Fruit fly (Drosophila melanogaster) whole organism, embryonic: ENCODE measurements around the gene CG7987.

Experiments
- CG10959 ChIP-seq: fragments of 200-800 bp; sonication (Bioruptor generic); IDR thresholded peaks from 2 replicates; pipeline ENCODE4 v1.3.6; 2022; ENCODE audit warnings: missing biosample characterization, missing genetic modification characterization
- CG11093 ChIP-seq: fragments of 200-800 bp; sonication (Bioruptor generic); IDR thresholded peaks from 3 replicates; pipeline ENCODE4 v1.3.6; 2022; ENCODE audit warnings: missing biosample characterization, missing genetic modification characterization
- CG14667 ChIP-seq: fragments of 200-800 bp; sonication (Bioruptor generic); IDR thresholded peaks from 2 replicates; pipeline ENCODE4 v1.3.6; 2022; ENCODE audit warnings: missing biosample characterization, missing genetic modification characterization
- CG1602 ChIP-seq: fragments of 200-800 bp; sonication (Bioruptor generic); optimal IDR thresholded peaks from 3 replicates; lab custom pipeline; 2016; ENCODE audit warnings: missing biosample characterization, missing genetic modification characterization
- CG16863 ChIP-seq: fragments of 200-800 bp; sonication (Bioruptor generic); optimal IDR thresholded peaks from 3 replicates; lab custom pipeline; 2016; ENCODE audit warnings: missing biosample characterization, missing genetic modification characterization
- CG17361 ChIP-seq: fragments of 200-800 bp; sonication (Bioruptor generic); IDR thresholded peaks from 3 replicates; pipeline ENCODE4 v1.3.6; 2022; ENCODE audit warnings: missing biosample characterization, missing genetic modification characterization
- CG17568 ChIP-seq: fragments of 200-800 bp; sonication (Bioruptor generic); optimal IDR thresholded peaks from 2 replicates; lab custom pipeline; 2018; ENCODE audit warnings: missing biosample characterization, mild to moderate bottlenecking, missing genetic modification characterization, moderate library complexity
- CG3065 ChIP-seq: fragments of 200-800 bp; sonication (Bioruptor generic); optimal IDR thresholded peaks from 2 replicates; lab custom pipeline; 2016; ENCODE audit warnings: missing biosample characterization, missing genetic modification characterization
- CG33213 ChIP-seq: fragments of 200-800 bp; sonication (Bioruptor generic); optimal IDR thresholded peaks from 3 replicates; lab custom pipeline; 2016; ENCODE audit warnings: missing biosample characterization, missing genetic modification characterization
- CG42726 ChIP-seq: fragments of 200-800 bp; sonication (Bioruptor generic); IDR thresholded peaks from 2 replicates; pipeline ENCODE4 v1.3.6; 2022; ENCODE audit warnings: missing biosample characterization, missing genetic modification characterization; ENCODE audit not compliant: partially characterized antibody
- CG4404 ChIP-seq: fragments of 200-800 bp; sonication (Bioruptor generic); IDR thresholded peaks from 2 replicates; pipeline ENCODE4 v1.3.6; 2022; ENCODE audit warnings: missing biosample characterization, missing genetic modification characterization
- CG4617 ChIP-seq: fragments of 200-800 bp; sonication (Bioruptor generic); optimal IDR thresholded peaks from 3 replicates; lab custom pipeline; 2016; ENCODE audit warnings: missing biosample characterization, missing genetic modification characterization, borderline replicate concordance
- CG4730 ChIP-seq: fragments of 200-800 bp; sonication (Bioruptor generic); IDR thresholded peaks from 2 replicates; pipeline ENCODE4 v1.3.6; 2022; ENCODE audit warnings: missing biosample characterization, missing genetic modification characterization
- CG5953 ChIP-seq: fragments of 200-800 bp; sonication (Bioruptor generic); IDR thresholded peaks from 2 replicates; pipeline ENCODE4 v1.3.6; 2022; ENCODE audit warnings: missing biosample characterization, missing genetic modification characterization
- CG8089 ChIP-seq: fragments of 200-800 bp; sonication (Bioruptor generic); optimal IDR thresholded peaks from 3 replicates; lab custom pipeline; 2016; ENCODE audit warnings: missing biosample characterization, missing genetic modification characterization
- CG8765 ChIP-seq: fragments of 200-800 bp; sonication (Bioruptor generic); IDR thresholded peaks from 2 replicates; pipeline ENCODE4 v1.3.6; 2022; ENCODE audit warnings: missing biosample characterization, missing genetic modification characterization
- CG9215 ChIP-seq: fragments of 200-800 bp; sonication (Bioruptor generic); IDR thresholded peaks from 2 replicates; pipeline ENCODE4 v1.3.6; 2022; ENCODE audit warnings: missing biosample characterization, missing genetic modification characterization
- CG9727 ChIP-seq: fragments of 200-800 bp; sonication (Bioruptor generic); optimal IDR thresholded peaks from 3 replicates; lab custom pipeline; 2017; ENCODE audit warnings: missing biosample characterization, mild to moderate bottlenecking, missing genetic modification characterization
- CG9876 ChIP-seq: fragments of 200-800 bp; sonication (Bioruptor generic); optimal IDR thresholded peaks from 2 replicates; lab custom pipeline; 2016; ENCODE audit warnings: missing biosample characterization, missing genetic modification characterization
- Camta ChIP-seq: fragments of 200-800 bp; sonication (Bioruptor generic); optimal IDR thresholded peaks from 2 replicates; lab custom pipeline; 2016; ENCODE audit warnings: missing biosample characterization, missing genetic modification characterization
- E2f2 ChIP-seq: fragments of 200-800 bp; sonication (Bioruptor generic); IDR thresholded peaks from 2 replicates; pipeline ENCODE4 v1.3.6; 2022; ENCODE audit warnings: missing biosample characterization, missing genetic modification characterization
- ERR ChIP-seq: fragments of 200-800 bp; sonication (Bioruptor generic); optimal IDR thresholded peaks from 2 replicates; lab custom pipeline; 2016; ENCODE audit warnings: missing biosample characterization, missing genetic modification characterization
- Ets97D ChIP-seq: fragments of 200-800 bp; sonication (Bioruptor generic); optimal IDR thresholded peaks from 3 replicates; lab custom pipeline; 2016; ENCODE audit warnings: missing biosample characterization, missing genetic modification characterization
- Hey ChIP-seq: fragments of 200-800 bp; sonication (Bioruptor generic); optimal IDR thresholded peaks from 3 replicates; lab custom pipeline; 2018; ENCODE audit warnings: missing biosample characterization, mild to moderate bottlenecking, missing genetic modification characterization
- Hr3 ChIP-seq: fragments of 200-800 bp; sonication (Bioruptor generic); optimal IDR thresholded peaks from 3 replicates; lab custom pipeline; 2016; ENCODE audit warnings: missing biosample characterization, missing genetic modification characterization
- Med ChIP-seq: fragments of 200-800 bp; sonication (Bioruptor generic); peaks from one replicate; lab custom pipeline; 2016; ENCODE audit warnings: missing biosample characterization, missing genetic modification characterization, mild to moderate bottlenecking, inconsistent platforms, moderate library complexity
- Myb ChIP-seq: fragments of 200-800 bp; sonication (Bioruptor generic); optimal IDR thresholded peaks from 2 replicates; lab custom pipeline; 2016; ENCODE audit warnings: missing biosample characterization, missing genetic modification characterization
- PHDP ChIP-seq: fragments of 200-800 bp; sonication (Bioruptor generic); optimal IDR thresholded peaks from 3 replicates; lab custom pipeline; 2018; ENCODE audit warnings: missing biosample characterization, mild to moderate bottlenecking, missing genetic modification characterization, moderate library complexity
- Scr ChIP-seq: fragments of 200-800 bp; sonication (Bioruptor generic); IDR thresholded peaks from 2 replicates; pipeline ENCODE4 v1.3.6; 2022; ENCODE audit warnings: missing biosample characterization, missing genetic modification characterization; ENCODE audit not compliant: partially characterized antibody
- Trl ChIP-seq, 3 experiments: fragments of >200 bp in 2 of 3; fragments of 200-800 bp in 1 of 3; sonication (Bioruptor generic) in 1 of 3; optimal IDR thresholded peaks; 2 replicates in 1 of 3; 3 replicates in 2 of 3; lab custom pipeline; 2016 to 2017; ENCODE audit warnings: missing biosample characterization in 1 of 3, missing genetic modification characterization in 1 of 3
- ab ChIP-seq: fragments of 200-800 bp; sonication (Bioruptor generic); optimal IDR thresholded peaks from 2 replicates; lab custom pipeline; 2016; ENCODE audit warnings: missing biosample characterization, missing genetic modification characterization
- ac ChIP-seq: fragments of 200-800 bp; sonication (Bioruptor generic); optimal IDR thresholded peaks from 3 replicates; lab custom pipeline; 2017; ENCODE audit warnings: missing biosample characterization, mild to moderate bottlenecking, missing genetic modification characterization
- bcd ChIP-seq: fragments of 200-800 bp; sonication (Bioruptor generic); optimal IDR thresholded peaks from 2 replicates; lab custom pipeline; 2017; ENCODE audit warnings: missing biosample characterization, mild to moderate bottlenecking, missing genetic modification characterization
- bsh ChIP-seq, 2 experiments: fragments of 200-800 bp; sonication (Bioruptor generic); optimal IDR thresholded peaks; 2 replicates each; lab custom pipeline; 2017 to 2018; ENCODE audit warnings: mild to moderate bottlenecking in 2 of 2, missing biosample characterization in 2 of 2, missing genetic modification characterization in 2 of 2, moderate library complexity in 1 of 2
- btn ChIP-seq: fragments of 200-800 bp; sonication (Bioruptor generic); optimal IDR thresholded peaks from 2 replicates; lab custom pipeline; 2016; ENCODE audit warnings: missing biosample characterization, missing genetic modification characterization
- cg ChIP-seq: fragments of 200-800 bp; sonication (Bioruptor generic); optimal IDR thresholded peaks from 3 replicates; lab custom pipeline; 2019; ENCODE audit warnings: missing biosample characterization, mild to moderate bottlenecking, missing genetic modification characterization, moderate library complexity
- chn ChIP-seq: fragments of 200-800 bp; sonication (Bioruptor generic); optimal IDR thresholded peaks from 2 replicates; lab custom pipeline; 2016; ENCODE audit warnings: missing biosample characterization, missing genetic modification characterization
- ewg ChIP-seq: fragments of 200-800 bp; sonication (Bioruptor generic); optimal IDR thresholded peaks from 3 replicates; lab custom pipeline; 2017; ENCODE audit warnings: mild to moderate bottlenecking, missing biosample characterization, missing genetic modification reagents, missing genetic modification characterization
- fru ChIP-seq: fragments of >200 bp; optimal IDR thresholded peaks from 2 replicates; lab custom pipeline; 2017
- grau ChIP-seq: fragments of 200-800 bp; optimal IDR thresholded peaks from 3 replicates; lab custom pipeline; 2019; ENCODE audit warnings: missing biosample characterization, mild to moderate bottlenecking, missing genetic modification characterization, moderate library complexity
- jigr1 ChIP-seq: fragments of 200-800 bp; sonication (Bioruptor generic); IDR thresholded peaks from 3 replicates; pipeline ENCODE4 v1.3.6; 2022; ENCODE audit warnings: missing biosample characterization, missing genetic modification characterization
- luna ChIP-seq: fragments of 200-800 bp; sonication (Bioruptor generic); optimal IDR thresholded peaks from 2 replicates; lab custom pipeline; 2016; ENCODE audit warnings: missing biosample characterization, missing genetic modification characterization
- org-1 ChIP-seq: fragments of 200-800 bp; sonication (Bioruptor generic); optimal IDR thresholded peaks from 2 replicates; lab custom pipeline; 2017; ENCODE audit warnings: missing biosample characterization, missing genetic modification characterization
- pita ChIP-seq: fragments of 200-800 bp; sonication (Bioruptor generic); optimal IDR thresholded peaks from 2 replicates; lab custom pipeline; 2017; ENCODE audit warnings: missing biosample characterization, mild to moderate bottlenecking, missing genetic modification characterization
- rib ChIP-seq: fragments of 200-800 bp; sonication (Bioruptor generic); IDR thresholded peaks from 2 replicates; pipeline ENCODE4 v1.3.6; 2022; ENCODE audit warnings: missing biosample characterization, missing genetic modification characterization
- sens ChIP-seq: fragments of 200-800 bp; sonication (Bioruptor generic); peaks from one replicate; lab custom pipeline; 2016; ENCODE audit warnings: missing biosample characterization, missing genetic modification characterization
- sna ChIP-seq: fragments of 200-800 bp; sonication (Bioruptor generic); IDR thresholded peaks from 2 replicates; pipeline ENCODE4 v1.3.6; 2022; ENCODE audit warnings: missing biosample characterization, missing genetic modification characterization; ENCODE audit not compliant: partially characterized antibody
- trh ChIP-seq: fragments of 200-800 bp; sonication (Bioruptor generic); optimal IDR thresholded peaks from 2 replicates; lab custom pipeline; 2016; ENCODE audit warnings: missing biosample characterization, missing genetic modification characterization
- usp ChIP-seq: fragments of >200 bp; optimal IDR thresholded peaks from 2 replicates; lab custom pipeline; 2017; ENCODE audit warnings: missing biosample characterization, missing genetic modification characterization
- zen2 ChIP-seq: fragments of 200-800 bp; sonication (Bioruptor generic); IDR thresholded peaks from 3 replicates; pipeline ENCODE4 v1.3.6; 2022; ENCODE audit warnings: missing biosample characterization, missing genetic modification characterization; ENCODE audit not compliant: partially characterized antibody
- zfh2 ChIP-seq: fragments of 200-800 bp; sonication (Bioruptor generic); optimal IDR thresholded peaks from 2 replicates; lab custom pipeline; 2016; ENCODE audit warnings: missing biosample characterization, missing genetic modification characterization

Gene CG7987

DNA sequence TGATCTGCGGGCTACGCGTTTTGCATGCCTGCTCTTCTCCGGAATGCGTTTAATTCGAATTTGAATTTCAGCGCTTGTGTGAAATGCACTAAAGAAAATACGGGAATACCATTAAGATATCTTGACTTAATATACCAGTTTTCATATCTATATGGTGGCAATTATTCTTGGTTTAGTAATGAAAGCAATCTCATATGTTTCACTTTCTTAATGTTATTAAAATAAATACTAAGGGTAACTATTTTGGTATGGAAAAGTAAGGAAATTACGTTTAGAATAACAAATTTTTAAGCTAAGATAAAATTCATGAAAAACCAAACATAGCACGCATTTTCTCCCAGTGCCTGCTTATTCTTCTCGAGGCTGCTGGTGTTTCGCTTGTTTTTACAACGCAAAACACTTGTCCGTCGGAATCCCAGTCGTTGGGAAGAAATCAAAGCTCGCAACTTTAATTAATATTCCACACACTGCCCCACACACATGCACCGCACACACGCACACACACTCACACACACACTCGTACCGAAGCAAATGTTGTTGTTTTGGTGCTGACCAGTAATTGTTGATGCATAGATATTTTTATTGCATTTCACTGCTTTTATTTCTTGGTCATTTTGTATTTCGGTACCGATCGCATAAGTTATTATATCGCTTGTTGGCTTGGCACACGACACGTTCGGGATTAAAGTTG, 2.3 kb upstream of the CG7987 start (continued):
- TF ChIP-seq bsh (GFP tag; optimal IDR thresholded peaks at IDR 0.05; lab: Kevin White, UChicago): peak in 1 of 2 experiments; percentile 30
- peak; percentile 38 for TF ChIP-seq cg (GFP tag; lab: Kevin White, UChicago)
- no peak for TF ChIP-seq CG10959 (GFP tag; lab: Robert Waterston, UW)
- TF ChIP-seq Ets97D (GFP tag; lab: Kevin White, UChicago): no peak
- TF ChIP-seq btn (GFP tag; lab: Kevin White, UChicago): no peak
- no peak for TF ChIP-seq luna
- no peak for TF ChIP-seq CG3065 (GFP tag; lab: Kevin White, UChicago)
- no peak for TF ChIP-seq Hr3
- no peak for TF ChIP-seq rib
- TF ChIP-seq Trl (optimal IDR thresholded peaks at IDR 0.05; lab: Kevin White, UChicago): no peak
- no peak for TF ChIP-seq Trl (GFP tag; optimal IDR thresholded peaks at IDR 0.05; lab: Kevin White, UChicago)
- no peak for TF ChIP-seq org-1
- TF ChIP-seq CG33213 (GFP tag; lab: Kevin White, UChicago): no peak
- no peak for TF ChIP-seq CG9727 (GFP tag; lab: Kevin White, UChicago)
- peak; percentile 61 for TF ChIP-seq sens (GFP tag; lab: Kevin White, UChicago)
- no peak for TF ChIP-seq Myb (GFP tag; lab: Kevin White, UChicago)
- no peak for TF ChIP-seq CG4404 (GFP tag; lab: Robert Waterston, UW)
- no peak for TF ChIP-seq bcd (GFP tag; lab: Kevin White, UChicago)
- TF ChIP-seq jigr1 (GFP tag; lab: Robert Waterston, UW): 0 out of 3 replicates have a peak, but pooled peaks have one; percentile 42
- TF ChIP-seq CG14667 (GFP tag; lab: Robert Waterston, UW): no peak
- no peak for TF ChIP-seq ERR (GFP tag; lab: Kevin White, UChicago)
- TF ChIP-seq CG17361: peak; percentile 47; the same call in 2 of the 3 replicates
- TF ChIP-seq zfh2: no peak
- TF ChIP-seq CG42726 (GFP tag; lab: Robert Waterston, UW): no peak
- TF ChIP-seq CG8089 (GFP tag; lab: Kevin White, UChicago): no peak
- TF ChIP-seq usp: no peak
- no peak for TF ChIP-seq CG5953 (GFP tag; lab: Robert Waterston, UW)
- no peak for TF ChIP-seq CG8765
- TF ChIP-seq sna (GFP tag; lab: Robert Waterston, UW): no peak
- no peak for TF ChIP-seq CG11093 (GFP tag; lab: Robert Waterston, UW)
- TF ChIP-seq pita: no peak
- TF ChIP-seq CG9876 (GFP tag; lab: Kevin White, UChicago): no peak
- TF ChIP-seq Camta: no peak
- TF ChIP-seq CG4617 (GFP tag; lab: Kevin White, UChicago): no peak
- TF ChIP-seq PHDP (tag; lab: Kevin White, UChicago): peak; percentile 26
- TF ChIP-seq CG16863: no peak
- peak; percentile 44 for TF ChIP-seq grau (tag; lab: Kevin White, UChicago)
- TF ChIP-seq Hey (tag; lab: Kevin White, UChicago): no peak
- no peak for TF ChIP-seq zen2
- TF ChIP-seq CG4730 (GFP tag; lab: Robert Waterston, UW): no peak
- TF ChIP-seq Med (GFP tag; lab: Kevin White, UChicago): no peak
- no peak for TF ChIP-seq Scr (GFP tag; lab: Robert Waterston, UW)
- TF ChIP-seq CG17568 (GFP tag; lab: Kevin White, UChicago): no peak
- TF ChIP-seq ewg (GFP tag; lab: Kevin White, UChicago): no peak
- TF ChIP-seq trh (GFP tag; lab: Kevin White, UChicago): no peak
- TF ChIP-seq chn (GFP tag; lab: Kevin White, UChicago): no peak
- no peak for TF ChIP-seq CG1602 (GFP tag; lab: Kevin White, UChicago)
- no peak for TF ChIP-seq ac (GFP tag; lab: Kevin White, UChicago)
- no peak for TF ChIP-seq E2f2 (GFP tag; lab: Robert Waterston, UW)
- TF ChIP-seq CG9215 (GFP tag; lab: Robert Waterston, UW): no peak
- no peak for TF ChIP-seq ab (GFP tag; lab: Kevin White, UChicago)
- TF ChIP-seq fru (lab: Kevin White, UChicago): no peak
